Fruit fly (Drosophila melanogaster) whole organism, prepupa: ENCODE measurements around the gene L2HGDH.
A peak's percentile ranks its signal among the peaks of the same experiment; 100 is the strongest.

Source experiments
- CG32006 ChIP-seq: fragments of 200-800 bp; sonication (Bioruptor generic); optimal IDR thresholded peaks from 3 replicates; lab custom pipeline; 2017; ENCODE audit warnings: missing biosample characterization, mild to moderate bottlenecking, missing genetic modification characterization
- CG4318 ChIP-seq: fragments of 200-800 bp; sonication (Bioruptor generic); optimal IDR thresholded peaks from 3 replicates; lab custom pipeline; 2017; ENCODE audit warnings: missing biosample characterization, mild to moderate bottlenecking, missing genetic modification characterization

DNA sequence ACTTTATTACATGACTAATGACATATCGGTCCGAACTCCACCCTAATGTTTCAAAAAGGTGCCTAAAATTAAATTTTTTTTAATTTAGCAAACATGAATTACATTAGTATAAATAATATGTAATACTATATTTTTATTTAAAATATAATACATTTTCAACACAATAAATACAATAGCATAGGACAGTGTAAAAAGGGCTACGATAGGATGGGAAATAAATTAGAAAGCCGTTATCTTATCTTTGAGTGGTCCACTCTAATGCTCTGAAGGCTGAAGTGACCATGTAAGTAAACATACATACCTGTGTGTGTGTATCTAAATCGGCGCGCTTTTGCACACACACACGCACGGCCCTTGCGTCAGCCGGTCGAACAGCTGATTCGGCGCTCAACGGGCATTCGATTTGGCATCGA lies 28.7 kb upstream of the L2HGDH start, which contains the start of gene CG31793:
- no peak for TF ChIP-seq CG4318 (GFP tag; lab: Kevin White, UChicago)
- peak; percentile 53 for TF ChIP-seq CG32006 (GFP tag; lab: Kevin White, UChicago)
